Worm (Caenorhabditis elegans): ENCODE results near the gene rgs-11.

Gene rgs-11

ce11 chrX:14946464-14947354 lies 17.6 kb upstream of the rgs-11 start:
- TF ChIP-seq lin-39 (tag; optimal IDR thresholded peaks at IDR 0.05), result no peak
- no peak for TF ChIP-seq Y55F3AM.14 (GFP tag; optimal IDR thresholded peaks at IDR 0.05)
- TF ChIP-seq ceh-82 (tag; optimal IDR thresholded peaks at IDR 0.05), result no peak
- no peak for TF ChIP-seq elt-1 (tag; optimal IDR thresholded peaks at IDR 0.05)
- peak; percentile 26 for TF ChIP-seq skn-1 (tag; optimal IDR thresholded peaks at IDR 0.05)
- no peak for TF ChIP-seq nhr-23 (tag; optimal IDR thresholded peaks at IDR 0.05)
- no peak for TF ChIP-seq nhr-77 (tag; optimal IDR thresholded peaks at IDR 0.05)
- TF ChIP-seq sma-9 (GFP tag; optimal IDR thresholded peaks at IDR 0.05), result peak; percentile 53
- TF ChIP-seq sma-9 (tag; optimal IDR thresholded peaks at IDR 0.05), result no peak
- TF ChIP-seq peb-1 (tag; optimal IDR thresholded peaks at IDR 0.05), result no peak
- peak; percentile 70 for TF ChIP-seq crh-2 (tag; optimal IDR thresholded peaks at IDR 0.05)
- peak; percentile 36 for TF ChIP-seq unc-55 (GFP tag; optimal IDR thresholded peaks at IDR 0.05)
- peak; percentile 83 for TF ChIP-seq fos-1 (tag; optimal IDR thresholded peaks at IDR 0.05)
- TF ChIP-seq ceh-16 (tag; optimal IDR thresholded peaks at IDR 0.05), result no peak
- TF ChIP-seq lsy-2 (tag; optimal IDR thresholded peaks at IDR 0.05), result peak in 1 of 2 experiments; percentile 43
- TF ChIP-seq dmd-4 (tag; optimal IDR thresholded peaks at IDR 0.05), result no peak
- TF ChIP-seq lin-11 (tag; optimal IDR thresholded peaks at IDR 0.05), result no peak
- no peak for TF ChIP-seq egl-27 (tag; optimal IDR thresholded peaks at IDR 0.05)
- TF ChIP-seq ama-1 (optimal IDR thresholded peaks at IDR 0.05), result no peak
- TF ChIP-seq unc-62 (GFP tag; optimal IDR thresholded peaks at IDR 0.05), result no peak
- no peak for TF ChIP-seq ztf-1 (GFP tag; conservative IDR thresholded peaks at IDR 0.05)
- no peak for TF ChIP-seq mdl-1 (tag; optimal IDR thresholded peaks at IDR 0.05)
- TF ChIP-seq nhr-11 (tag; optimal IDR thresholded peaks at IDR 0.05), result no peak
- TF ChIP-seq blmp-1 (tag; optimal IDR thresholded peaks at IDR 0.05; ENCODE audit: insufficient read depth), result no peak
- no peak for TF ChIP-seq lin-13 (GFP tag; optimal IDR thresholded peaks at IDR 0.05)
- no peak for TF ChIP-seq alr-1 (tag; optimal IDR thresholded peaks at IDR 0.05)
- TF ChIP-seq aly-2 (tag; optimal IDR thresholded peaks at IDR 0.05), result no peak
- no peak for TF ChIP-seq nhr-12 (tag; optimal IDR thresholded peaks at IDR 0.05)
- TF ChIP-seq mab-5 (tag; optimal IDR thresholded peaks at IDR 0.05), result no peak
- TF ChIP-seq nhr-25 (tag; optimal IDR thresholded peaks at IDR 0.05), result peak; percentile 39
- no peak for TF ChIP-seq nhr-237 (tag; optimal IDR thresholded peaks at IDR 0.05)
- no peak for TF ChIP-seq nhr-6 (tag; optimal IDR thresholded peaks at IDR 0.05)
- TF ChIP-seq ztf-4 (tag; optimal IDR thresholded peaks at IDR 0.05), result no peak
- peak; percentile 99 for TF ChIP-seq nhr-129 (tag; optimal IDR thresholded peaks at IDR 0.05)
- peak; percentile 49 for TF ChIP-seq F13H6.1 (tag; optimal IDR thresholded peaks at IDR 0.05)
- peak; percentile 45 for TF ChIP-seq C34F6.9 (tag; optimal IDR thresholded peaks at IDR 0.05)
- peak; percentile 60 for TF ChIP-seq gmeb-1 (tag; optimal IDR thresholded peaks at IDR 0.05)
- no peak for TF ChIP-seq mbf-1 (tag; optimal IDR thresholded peaks at IDR 0.05)
- no peak for TF ChIP-seq zag-1 (tag; optimal IDR thresholded peaks at IDR 0.05)
- TF ChIP-seq snpc-4 (tag; optimal IDR thresholded peaks at IDR 0.05), result no peak
- TF ChIP-seq sem-4 (tag; optimal IDR thresholded peaks at IDR 0.05), result no peak
- no peak for TF ChIP-seq ZK546.5 (tag; optimal IDR thresholded peaks at IDR 0.05)
- TF ChIP-seq R02D3.7 (tag; optimal IDR thresholded peaks at IDR 0.05), result no peak
- TF ChIP-seq nhr-10 (tag; optimal IDR thresholded peaks at IDR 0.05), result no peak
- peak; percentile 19 for TF ChIP-seq nhr-21 (tag; optimal IDR thresholded peaks at IDR 0.05)
- no peak for TF ChIP-seq unc-39 (tag; optimal IDR thresholded peaks at IDR 0.05)
- no peak for TF ChIP-seq ztf-11 (tag; optimal IDR thresholded peaks at IDR 0.05)
- TF ChIP-seq elt-3 (tag; optimal IDR thresholded peaks at IDR 0.05), result no peak
- TF ChIP-seq sma-3 (GFP tag; optimal IDR thresholded peaks at IDR 0.05), result peak; percentile 14

All from whole organism, L2 larva.